Fruit fly (Drosophila melanogaster): ENCODE results near the gene CDase.

The CDase gene

DNA sequence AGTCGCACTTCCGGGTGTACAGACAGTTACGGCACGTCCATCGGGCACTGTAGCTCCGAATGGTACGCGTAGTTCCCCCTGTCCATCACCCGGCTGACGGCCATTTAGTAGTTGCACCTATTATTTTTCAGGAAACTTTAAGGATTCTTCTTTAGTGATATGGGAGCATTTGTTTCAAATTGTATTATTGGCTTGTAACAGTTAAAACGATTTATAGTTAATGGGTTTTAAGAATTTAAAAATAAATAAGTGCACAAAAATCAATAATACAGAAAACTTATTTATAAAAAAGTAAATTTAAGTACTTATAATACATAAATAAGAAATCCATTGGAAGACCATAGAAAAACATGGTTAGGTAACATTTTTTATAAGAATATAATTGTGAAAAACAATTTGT is 36.5 kb upstream of the CDase start, which contains the start of the genes CG2217 and CG42740:
Gene CG2217, minus strand, starts transcription at position 101 of the 400 bp plus-strand sequence.
Gene CG42740, minus strand, starts transcription at position 101 of the 400 bp plus-strand sequence.
- TF ChIP-seq Dif (GFP tag; optimal IDR thresholded peaks at IDR 0.05; ENCODE audit: partially characterized antibody) (no peak), Myc (optimal IDR thresholded peaks at IDR 0.05) (no peak), usp (GFP tag; optimal IDR thresholded peaks at IDR 0.05) (no peak), Jra (GFP tag; optimal IDR thresholded peaks at IDR 0.05) (no peak), brk (GFP tag; optimal IDR thresholded peaks at IDR 0.05) (no peak)

DNA sequence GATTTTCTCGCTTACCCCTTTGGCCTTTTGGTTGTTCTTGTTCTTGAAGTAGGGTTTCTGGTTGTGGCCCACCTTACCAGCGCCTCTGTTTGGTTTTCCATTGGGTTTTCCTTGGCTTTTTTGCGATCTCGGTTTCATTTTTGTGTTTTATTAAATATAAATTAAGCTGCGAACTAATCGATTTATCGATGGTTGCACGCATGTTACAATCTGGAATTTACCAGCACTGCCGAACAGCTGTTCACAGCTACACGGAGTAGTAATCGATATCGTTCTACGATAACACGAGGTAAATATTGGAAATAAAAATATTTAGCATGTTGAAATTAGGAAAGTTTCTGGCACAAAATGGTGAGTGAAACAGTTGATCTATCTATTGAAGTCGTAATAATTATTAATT is 35.6 kb upstream of the CDase start, which contains the start of the genes CG15535 and mRpS18C:
Gene CG15535, minus strand, starts transcription at position 235 of the 400 bp plus-strand sequence.
Gene mRpS18C, plus strand, starts transcription at position 280 of the 400 bp plus-strand sequence.
- no peak for TF ChIP-seq Rel (GFP tag; optimal IDR thresholded peaks at IDR 0.05)
- TF ChIP-seq Rel (tag; optimal IDR thresholded peaks at IDR 0.05): peak; percentile 9
- peak; percentile 44 for TF ChIP-seq rgr (GFP tag; optimal IDR thresholded peaks at IDR 0.05)
- peak; percentile 50 for TF ChIP-seq sage (GFP tag; optimal IDR thresholded peaks at IDR 0.05)
- no peak for TF ChIP-seq Vsx2 (GFP tag; optimal IDR thresholded peaks at IDR 0.05; ENCODE audit: partially characterized antibody)

DNA sequence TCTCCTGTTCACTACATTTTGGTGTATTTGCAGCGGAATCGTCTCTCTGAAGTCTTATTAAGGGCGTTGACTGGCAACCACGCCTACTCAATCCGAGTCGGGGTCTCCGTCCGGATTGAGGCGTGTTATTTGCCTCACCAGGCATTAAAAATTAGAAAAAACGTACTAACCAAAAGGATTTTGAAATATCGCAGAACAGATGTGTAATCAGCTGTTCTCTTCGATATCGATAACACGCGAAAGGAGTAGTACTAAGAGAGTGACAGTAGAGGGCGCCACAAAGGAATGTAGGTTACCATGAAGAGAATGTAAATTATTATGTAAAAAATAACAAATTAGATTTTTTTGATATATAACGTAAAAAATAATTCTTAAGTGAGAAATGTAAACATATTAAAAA is 34.3 kb upstream of the CDase start, which contains the start of gene CG15536:
Gene CG15536, minus strand, starts transcription at position 170 of the 400 bp plus-strand sequence.
- TF ChIP-seq Myc (optimal IDR thresholded peaks at IDR 0.05) (peak; percentile 54), brk (GFP tag; optimal IDR thresholded peaks at IDR 0.05) (no peak), dsf (GFP tag; optimal IDR thresholded peaks at IDR 0.05; ENCODE audit: borderline replicate concordance) (no peak)

DNA sequence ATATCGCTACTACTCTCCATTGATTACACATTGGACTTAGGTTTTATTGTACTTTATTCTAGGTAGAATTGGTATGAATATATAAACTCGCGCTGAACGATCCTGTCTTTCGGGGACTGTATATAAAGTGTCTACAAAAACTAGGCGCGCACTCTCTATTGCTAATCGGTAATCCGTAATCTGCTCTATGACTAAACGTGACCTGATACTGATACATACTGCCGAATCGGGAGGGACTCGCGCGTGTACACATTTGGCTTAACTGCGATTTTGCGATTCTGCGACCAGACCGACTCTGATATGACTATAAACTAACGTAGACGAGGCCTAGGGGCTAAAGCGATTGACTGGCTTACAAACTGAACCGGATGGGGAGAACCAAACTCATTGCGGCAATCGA is 33.7 kb upstream of the CDase start:
- no peak for TF ChIP-seq fru (GFP tag; optimal IDR thresholded peaks at IDR 0.05)
- TF ChIP-seq Sp1 (GFP tag; optimal IDR thresholded peaks at IDR 0.05): no peak
- no peak for TF ChIP-seq brk (GFP tag; optimal IDR thresholded peaks at IDR 0.05)
- TF ChIP-seq Dfd (GFP tag; optimal IDR thresholded peaks at IDR 0.05): no peak
- no peak for TF ChIP-seq lola (GFP tag; optimal IDR thresholded peaks at IDR 0.05)
- no peak for TF ChIP-seq sv (GFP tag; optimal IDR thresholded peaks at IDR 0.05)
- no peak for TF ChIP-seq pan (optimal IDR thresholded peaks at IDR 0.05)
- no peak for TF ChIP-seq Hr78 (GFP tag; optimal IDR thresholded peaks at IDR 0.05)
- TF ChIP-seq CG32264 (GFP tag; optimal IDR thresholded peaks at IDR 0.05): no peak
- no peak for TF ChIP-seq sage (GFP tag; optimal IDR thresholded peaks at IDR 0.05)
- no peak for TF ChIP-seq Jra (GFP tag; optimal IDR thresholded peaks at IDR 0.05)
- TF ChIP-seq CG9705 (GFP tag; optimal IDR thresholded peaks at IDR 0.05): no peak
- no peak for TF ChIP-seq Hnf4 (GFP tag; optimal IDR thresholded peaks at IDR 0.05)
- no peak for TF ChIP-seq Hr83 (GFP tag; optimal IDR thresholded peaks at IDR 0.05; ENCODE audit: poor library complexity, severe bottlenecking)
- TF ChIP-seq Myc (optimal IDR thresholded peaks at IDR 0.05): no peak
- TF ChIP-seq OdsH (GFP tag; optimal IDR thresholded peaks at IDR 0.05): no peak

DNA sequence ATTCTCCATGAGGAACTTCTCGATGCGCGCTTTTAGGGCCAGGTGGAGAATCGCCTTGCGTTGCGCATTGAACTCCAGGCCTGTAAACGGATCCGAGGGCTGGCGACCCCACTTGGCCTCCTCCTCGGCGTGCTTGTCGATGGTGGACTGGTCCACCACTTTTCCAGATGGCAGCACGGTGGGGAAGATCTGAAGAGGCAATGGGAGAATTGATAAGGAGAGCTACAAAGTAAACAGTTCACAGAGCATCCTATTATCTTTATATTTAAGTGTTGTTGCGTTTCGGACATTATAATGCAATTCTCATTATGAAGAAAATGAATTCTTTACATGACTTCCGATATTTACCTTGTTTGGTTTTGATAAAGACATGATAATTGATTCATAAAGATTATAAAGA is 32.7 kb upstream of the CDase start:
- TF ChIP-seq Hr83 (GFP tag; optimal IDR thresholded peaks at IDR 0.05; ENCODE audit: poor library complexity, severe bottlenecking) (no peak), CG9705 (GFP tag; optimal IDR thresholded peaks at IDR 0.05) (no peak), rgr (GFP tag; optimal IDR thresholded peaks at IDR 0.05) (no peak), dmrt93B (GFP tag; optimal IDR thresholded peaks at IDR 0.05) (no peak), Jra (GFP tag; optimal IDR thresholded peaks at IDR 0.05) (no peak), brk (GFP tag; optimal IDR thresholded peaks at IDR 0.05) (no peak), Myc (optimal IDR thresholded peaks at IDR 0.05) (no peak), Sp1 (GFP tag; optimal IDR thresholded peaks at IDR 0.05) (no peak), Hnf4 (GFP tag; optimal IDR thresholded peaks at IDR 0.05) (no peak), foxo (GFP tag; optimal IDR thresholded peaks at IDR 0.05) (no peak), Rel (GFP tag; optimal IDR thresholded peaks at IDR 0.05) (no peak), Rel (tag; optimal IDR thresholded peaks at IDR 0.05) (no peak), h (GFP tag; optimal IDR thresholded peaks at IDR 0.05) (no peak)

DNA sequence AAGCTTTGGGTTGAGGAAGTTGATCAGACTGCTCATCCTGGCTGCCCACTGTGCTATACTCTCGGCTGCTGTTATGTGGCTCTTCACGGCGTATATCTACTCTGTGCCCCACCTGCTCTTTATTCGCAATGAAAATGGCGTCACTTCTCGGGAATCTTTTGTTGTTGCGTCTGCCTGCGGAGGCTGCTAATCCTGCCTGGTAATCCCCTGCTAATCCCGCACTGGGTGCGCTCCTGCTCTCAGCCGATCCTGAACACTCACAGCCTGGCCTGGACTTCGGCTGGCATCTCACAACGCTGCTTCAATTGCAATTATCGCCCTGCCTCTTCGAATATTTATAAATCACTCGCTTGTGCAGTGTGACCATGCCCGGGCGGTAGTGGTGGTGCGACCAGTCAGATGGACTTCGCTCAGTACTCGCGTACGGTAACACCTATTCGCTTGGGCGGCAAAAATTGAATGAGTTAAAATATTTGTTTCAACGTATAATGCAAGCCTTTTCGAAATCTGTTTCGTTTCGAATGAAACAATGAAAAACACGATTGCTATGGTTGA is 31.4 kb upstream of the CDase start, which contains the start of gene CG2218:
Gene CG2218, minus strand, starts transcription at position 472 of the 555 bp plus-strand sequence.
- TF ChIP-seq N (GFP tag; optimal IDR thresholded peaks at IDR 0.05) (no peak), CrebA (GFP tag; optimal IDR thresholded peaks at IDR 0.05; ENCODE audit: borderline replicate concordance) (no peak), sage (GFP tag; optimal IDR thresholded peaks at IDR 0.05) (no peak), woc (GFP tag; optimal IDR thresholded peaks at IDR 0.05) (no peak), Rel (GFP tag; optimal IDR thresholded peaks at IDR 0.05) (no peak), Rel (tag; optimal IDR thresholded peaks at IDR 0.05) (peak; percentile 63), Hr83 (GFP tag; optimal IDR thresholded peaks at IDR 0.05; ENCODE audit: poor library complexity, severe bottlenecking) (peak; percentile 25), dmrt93B (GFP tag; optimal IDR thresholded peaks at IDR 0.05) (no peak), Myc (optimal IDR thresholded peaks at IDR 0.05) (no peak), sv (GFP tag; optimal IDR thresholded peaks at IDR 0.05) (no peak), lola (GFP tag; optimal IDR thresholded peaks at IDR 0.05) (no peak), rgr (GFP tag; optimal IDR thresholded peaks at IDR 0.05) (peak; percentile 13), fru (GFP tag; optimal IDR thresholded peaks at IDR 0.05) (no peak), Hr78 (GFP tag; optimal IDR thresholded peaks at IDR 0.05) (no peak), Dif (GFP tag; optimal IDR thresholded peaks at IDR 0.05; ENCODE audit: partially characterized antibody) (no peak), GATAd (GFP tag; optimal IDR thresholded peaks at IDR 0.05) (no peak), usp (GFP tag; optimal IDR thresholded peaks at IDR 0.05) (no peak), HLH106 (tag; optimal IDR thresholded peaks at IDR 0.05) (peak; percentile 3), pan (optimal IDR thresholded peaks at IDR 0.05) (no peak), brk (GFP tag; optimal IDR thresholded peaks at IDR 0.05) (no peak), Hnf4 (GFP tag; optimal IDR thresholded peaks at IDR 0.05) (no peak)
